Worm (Caenorhabditis elegans): ENCODE data around the gene cox-6C.

cox-6C gene

ce11 chrIV:143807-144371 is 17.4 kb downstream of the cox-6C start (continued):
- TF ChIP-seq pha-4 (tag; optimal IDR thresholded peaks at IDR 0.05) = no peak
- peak; percentile 88 for TF ChIP-seq syd-9 (tag; optimal IDR thresholded peaks at IDR 0.05)
- peak; percentile 80 for TF ChIP-seq ahr-1 (tag; optimal IDR thresholded peaks at IDR 0.05)
- TF ChIP-seq ceh-2 (tag; optimal IDR thresholded peaks at IDR 0.05) = peak; percentile 73
- no peak for TF ChIP-seq ceh-22 (tag; optimal IDR thresholded peaks at IDR 0.05)
- no peak for TF ChIP-seq fkh-10 (GFP tag; optimal IDR thresholded peaks at IDR 0.05)
- peak; percentile 88 for TF ChIP-seq madf-2 (tag; optimal IDR thresholded peaks at IDR 0.05)
- peak; percentile 92 for TF ChIP-seq nhr-232 (tag; optimal IDR thresholded peaks at IDR 0.05)
- TF ChIP-seq ceh-14 (tag; optimal IDR thresholded peaks at IDR 0.05) = peak; percentile 59
- peak; percentile 93 for TF ChIP-seq ttx-3 (tag; optimal IDR thresholded peaks at IDR 0.05)
- TF ChIP-seq nfya-1 (tag; optimal IDR thresholded peaks at IDR 0.05) = peak; percentile 72
- peak; percentile 94 for TF ChIP-seq che-1 (tag; optimal IDR thresholded peaks at IDR 0.05)
- peak; percentile 92 for TF ChIP-seq Y22D7AL.16 (tag; optimal IDR thresholded peaks at IDR 0.05)
- peak; percentile 14 for TF ChIP-seq pag-3 (tag; optimal IDR thresholded peaks at IDR 0.05; ENCODE audit: borderline replicate concordance)
- peak; percentile 93 for TF ChIP-seq T23F11.4 (GFP tag; optimal IDR thresholded peaks at IDR 0.05)
- TF ChIP-seq elt-4 (tag; optimal IDR thresholded peaks at IDR 0.05) = no peak
- TF ChIP-seq C38D4.7 (GFP tag; optimal IDR thresholded peaks at IDR 0.05) = peak; percentile 88
- TF ChIP-seq unc-86 (tag; optimal IDR thresholded peaks at IDR 0.05) = peak; percentile 90
- TF ChIP-seq ceh-34 (tag; optimal IDR thresholded peaks at IDR 0.05) = peak; percentile 91
- peak; percentile 93 for TF ChIP-seq hlh-6 (tag; optimal IDR thresholded peaks at IDR 0.05)
- peak; percentile 23 for TF ChIP-seq unc-55 (GFP tag; optimal IDR thresholded peaks at IDR 0.05)
- TF ChIP-seq tbx-2 (tag; optimal IDR thresholded peaks at IDR 0.05) = peak; percentile 92
- peak; percentile 16 for TF ChIP-seq pqm-1 (tag; optimal IDR thresholded peaks at IDR 0.05)
- TF ChIP-seq npax-4 (tag; optimal IDR thresholded peaks at IDR 0.05) = peak; percentile 68
- peak; percentile 93 for TF ChIP-seq ceh-19 (GFP tag; optimal IDR thresholded peaks at IDR 0.05)
- peak; percentile 87 for TF ChIP-seq ceh-48 (tag; optimal IDR thresholded peaks at IDR 0.05)
- TF ChIP-seq ceh-18 (tag; optimal IDR thresholded peaks at IDR 0.05) = peak; percentile 70
- peak; percentile 85 for TF ChIP-seq fax-1 (tag; optimal IDR thresholded peaks at IDR 0.05)
- no peak for TF ChIP-seq ama-1 (optimal IDR thresholded peaks at IDR 0.05)
- peak; percentile 82 for TF ChIP-seq sdc-2 (tag; optimal IDR thresholded peaks at IDR 0.05)
- TF ChIP-seq ceh-9 (tag; optimal IDR thresholded peaks at IDR 0.05) = peak; percentile 72
- peak; percentile 72 for TF ChIP-seq mec-3 (tag; optimal IDR thresholded peaks at IDR 0.05; ENCODE audit: borderline replicate concordance)
- peak; percentile 88 for TF ChIP-seq sox-2 (GFP tag; IDR thresholded peaks at IDR 0.05)
- peak; percentile 95 for TF ChIP-seq eyg-1 (tag; optimal IDR thresholded peaks at IDR 0.05)
- TF ChIP-seq hlh-13 (GFP tag; optimal IDR thresholded peaks at IDR 0.05) = peak; percentile 79
- TF ChIP-seq ceh-45 (GFP tag; IDR thresholded peaks at IDR 0.05) = peak; percentile 76
- TF ChIP-seq fkh-6 (tag; optimal IDR thresholded peaks at IDR 0.05) = peak; percentile 90
- peak; percentile 92 for TF ChIP-seq rnt-1 (tag; optimal IDR thresholded peaks at IDR 0.05)
- TF ChIP-seq sox-4 (tag; optimal IDR thresholded peaks at IDR 0.05) = peak; percentile 92

DNA sequence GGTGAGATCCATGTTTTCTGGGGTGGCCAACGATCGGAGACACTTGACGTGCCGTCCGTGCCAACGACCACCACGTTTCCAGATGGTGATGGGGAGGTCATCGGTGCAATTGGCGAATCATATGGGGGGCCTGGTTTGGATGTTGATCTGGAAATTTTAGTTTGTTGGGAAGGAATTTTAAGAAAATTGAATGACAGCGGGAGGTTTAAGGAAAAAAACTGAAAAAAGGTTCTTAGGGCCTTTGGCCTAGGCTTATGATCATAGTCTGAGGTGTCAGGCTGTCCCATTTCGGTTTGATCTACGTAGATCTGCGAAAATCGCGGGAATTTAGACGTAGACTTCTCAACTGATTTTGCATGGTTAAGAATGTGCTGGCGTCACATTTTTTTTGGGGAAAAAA is 21.3 kb downstream of the cox-6C start, which contains the start of gene col-99:
Gene col-99, minus strand, starts transcription at position 101 of the 400 bp plus-strand sequence.
- no peak for TF ChIP-seq ceh-14 (tag; optimal IDR thresholded peaks at IDR 0.05)
- TF ChIP-seq pha-2 (tag; optimal IDR thresholded peaks at IDR 0.05) = no peak
- no peak for TF ChIP-seq C38D4.7 (GFP tag; optimal IDR thresholded peaks at IDR 0.05)
- TF ChIP-seq zip-5 (tag; optimal IDR thresholded peaks at IDR 0.05) = no peak
- no peak for TF ChIP-seq ref-2 (tag; optimal IDR thresholded peaks at IDR 0.05)
- TF ChIP-seq pqm-1 (tag; optimal IDR thresholded peaks at IDR 0.05) = no peak
- no peak for TF ChIP-seq syd-9 (tag; optimal IDR thresholded peaks at IDR 0.05)
